Worm (Caenorhabditis elegans): ENCODE measurements around the gene T22B7.22.

The T22B7.22 gene

ce11 chrX:5641315-5641714, 18.5 kb upstream of the T22B7.22 start, which contains the start of gene T22B7.4:
Gene T22B7.4, minus strand, starts transcription at chrX:5641415.
- peak; percentile 11 for TF ChIP-seq dmd-4 (tag; optimal IDR thresholded peaks at IDR 0.05; ENCODE audit: borderline replicate concordance)
- no peak for TF ChIP-seq syd-9 (tag; optimal IDR thresholded peaks at IDR 0.05)

ce11 chrX:5644112-5644511, 15.7 kb upstream of the T22B7.22 start:
- TF ChIP-seq mec-3 (tag; optimal IDR thresholded peaks at IDR 0.05; ENCODE audit: borderline replicate concordance) (no peak), nfya-1 (tag; optimal IDR thresholded peaks at IDR 0.05) (no peak), ceh-34 (tag; optimal IDR thresholded peaks at IDR 0.05) (no peak), unc-42 (tag; optimal IDR thresholded peaks at IDR 0.05) (no peak), unc-3 (GFP tag; conservative IDR thresholded peaks at IDR 0.05) (no peak), unc-3 (tag; optimal IDR thresholded peaks at IDR 0.05) (no peak), ttx-3 (tag; optimal IDR thresholded peaks at IDR 0.05) (no peak), ceh-2 (tag; optimal IDR thresholded peaks at IDR 0.05) (no peak), eyg-1 (tag; optimal IDR thresholded peaks at IDR 0.05) (no peak), ceh-45 (GFP tag; IDR thresholded peaks at IDR 0.05) (no peak), unc-86 (tag; optimal IDR thresholded peaks at IDR 0.05) (no peak), rnt-1 (tag; optimal IDR thresholded peaks at IDR 0.05) (no peak), nhr-11 (tag; optimal IDR thresholded peaks at IDR 0.05) (no peak)

ce11 chrX:5645606-5646005, 14.2 kb upstream of the T22B7.22 start:
- TF ChIP-seq pha-2 (tag; optimal IDR thresholded peaks at IDR 0.05), result no peak
- TF ChIP-seq elt-2 (tag; optimal IDR thresholded peaks at IDR 0.05), result peak; percentile 15

- TF ChIP-seq ets-4 (tag; optimal IDR thresholded peaks at IDR 0.05), result no peak
- no peak for TF ChIP-seq ceh-22 (tag; optimal IDR thresholded peaks at IDR 0.05)
- no peak for TF ChIP-seq unc-42 (tag; optimal IDR thresholded peaks at IDR 0.05)
- TF ChIP-seq tbx-2 (tag; optimal IDR thresholded peaks at IDR 0.05), result no peak
- TF ChIP-seq pha-2 (tag; optimal IDR thresholded peaks at IDR 0.05), result no peak
- TF ChIP-seq npax-4 (tag; optimal IDR thresholded peaks at IDR 0.05), result no peak
- no peak for TF ChIP-seq hlh-30 (tag; optimal IDR thresholded peaks at IDR 0.05; ENCODE audit: insufficient read depth)
Measured at ce11 chrX:5646951-5647423, 12.8 kb upstream of the T22B7.22 start, which contains the start of gene T22B7.3. Gene T22B7.3, plus strand, starts transcription at chrX:5647373.

ce11 chrX:5647884-5648283, 11.9 kb upstream of the T22B7.22 start, which contains the start of gene srv-7:
Gene srv-7, minus strand, starts transcription at chrX:5647984.
- TF ChIP-seq hlh-8 (tag; optimal IDR thresholded peaks at IDR 0.05), result no peak
- no peak for TF ChIP-seq ceh-48 (tag; optimal IDR thresholded peaks at IDR 0.05)
- TF ChIP-seq pag-3 (tag; optimal IDR thresholded peaks at IDR 0.05; ENCODE audit: borderline replicate concordance), result no peak
- TF ChIP-seq zip-5 (tag; optimal IDR thresholded peaks at IDR 0.05), result no peak
- no peak for TF ChIP-seq sox-4 (tag; optimal IDR thresholded peaks at IDR 0.05)
- no peak for TF ChIP-seq nhr-11 (tag; optimal IDR thresholded peaks at IDR 0.05)
- no peak for TF ChIP-seq fkh-6 (tag; optimal IDR thresholded peaks at IDR 0.05)
- TF ChIP-seq gmeb-2 (tag; optimal IDR thresholded peaks at IDR 0.05), result no peak
- no peak for TF ChIP-seq lim-6 (tag; optimal IDR thresholded peaks at IDR 0.05)
- no peak for TF ChIP-seq ceh-34 (tag; optimal IDR thresholded peaks at IDR 0.05)
- TF ChIP-seq lin-11 (tag; optimal IDR thresholded peaks at IDR 0.05), result no peak
- no peak for TF ChIP-seq ttx-3 (tag; optimal IDR thresholded peaks at IDR 0.05)

ce11 chrX:5653813-5654212, 6.0 kb upstream of the T22B7.22 start, which contains the start of gene T22B7.7:
Gene T22B7.7, minus strand, starts transcription at chrX:5654074.
- TF ChIP-seq elt-4 (tag; optimal IDR thresholded peaks at IDR 0.05), result no peak
- no peak for TF ChIP-seq ttx-3 (tag; optimal IDR thresholded peaks at IDR 0.05)
- TF ChIP-seq ama-1 (optimal IDR thresholded peaks at IDR 0.05), result no peak
- TF ChIP-seq eyg-1 (tag; optimal IDR thresholded peaks at IDR 0.05), result no peak
- no peak for TF ChIP-seq K09A11.1 (tag; optimal IDR thresholded peaks at IDR 0.05; ENCODE audit: insufficient read depth)
- TF ChIP-seq pha-2 (tag; optimal IDR thresholded peaks at IDR 0.05), result no peak
- no peak for TF ChIP-seq F13H6.1 (tag; optimal IDR thresholded peaks at IDR 0.05)
- no peak for TF ChIP-seq ceh-30 (tag; optimal IDR thresholded peaks at IDR 0.05)
- no peak for TF ChIP-seq mec-3 (tag; optimal IDR thresholded peaks at IDR 0.05; ENCODE audit: borderline replicate concordance)
- TF ChIP-seq fkh-10 (GFP tag; optimal IDR thresholded peaks at IDR 0.05), result no peak
- TF ChIP-seq tbx-7 (tag; optimal IDR thresholded peaks at IDR 0.05), result no peak
